Worm (Caenorhabditis elegans) whole organism, late embryonic: ENCODE data around the gene nspc-16.
A peak's percentile ranks its signal among the peaks of the same experiment; 100 is the strongest.

Source experiments
- K02D7.2 ChIP-seq: sonication (generic microtip); optimal IDR thresholded peaks from 2 replicates; lab custom pipeline; 2017; ENCODE audit warnings: mild to moderate bottlenecking, missing genetic modification characterization, missing compliant biosample characterization
- ama-1 ChIP-seq: fragments of 150-350 bp; optimal IDR thresholded peaks from 2 replicates; lab custom pipeline; 2014
- ceh-18 ChIP-seq: sonication (generic microtip); optimal IDR thresholded peaks from 2 replicates; lab custom pipeline; 2016; ENCODE audit warnings: missing genetic modification characterization, missing compliant biosample characterization
- ceh-19 ChIP-seq: fragments of 200-800 bp; sonication (Bioruptor generic); optimal IDR thresholded peaks from 2 replicates; lab custom pipeline; 2018; ENCODE audit warnings: mild to moderate bottlenecking, missing genetic modification characterization, missing compliant biosample characterization
- elt-2 ChIP-seq: sonication (generic microtip); optimal IDR thresholded peaks from 2 replicates; lab custom pipeline; 2016; ENCODE audit warnings: missing genetic modification reagents, missing genetic modification characterization, missing compliant biosample characterization
- elt-4 ChIP-seq: sonication (generic microtip); optimal IDR thresholded peaks from 2 replicates; lab custom pipeline; 2016; ENCODE audit warnings: missing genetic modification characterization, missing compliant biosample characterization
- nfya-1 ChIP-seq: sonication (generic microtip); optimal IDR thresholded peaks from 2 replicates; lab custom pipeline; 2017; ENCODE audit warnings: missing genetic modification characterization, mild to moderate bottlenecking, missing compliant biosample characterization, antibody characterized with exemption, moderate library complexity
- nhr-11 ChIP-seq: fragments of 150-350 bp; optimal IDR thresholded peaks from 2 replicates; lab custom pipeline; 2014; ENCODE audit warnings: missing biosample characterization, missing genetic modification characterization
- npax-4 ChIP-seq: sonication (generic microtip); optimal IDR thresholded peaks from 2 replicates; lab custom pipeline; 2016; ENCODE audit warnings: missing genetic modification characterization, missing compliant biosample characterization
- pag-3 ChIP-seq: sonication (generic microtip); optimal IDR thresholded peaks from 2 replicates; lab custom pipeline; 2016; ENCODE audit warnings: missing compliant biosample characterization, missing genetic modification characterization, borderline replicate concordance
- pha-4 ChIP-seq: fragments of 150-350 bp; optimal IDR thresholded peaks from 2 replicates; lab custom pipeline; 2018; ENCODE audit warnings: missing biosample characterization, missing genetic modification reagents, missing genetic modification characterization
- tbx-2 ChIP-seq: sonication (generic microtip); optimal IDR thresholded peaks from 2 replicates; lab custom pipeline; 2016; ENCODE audit warnings: missing genetic modification characterization, missing compliant biosample characterization
- unc-55 ChIP-seq: sonication (generic microtip); optimal IDR thresholded peaks from 2 replicates; lab custom pipeline; 2017; ENCODE audit warnings: missing biosample characterization, missing genetic modification reagents, missing genetic modification characterization

DNA sequence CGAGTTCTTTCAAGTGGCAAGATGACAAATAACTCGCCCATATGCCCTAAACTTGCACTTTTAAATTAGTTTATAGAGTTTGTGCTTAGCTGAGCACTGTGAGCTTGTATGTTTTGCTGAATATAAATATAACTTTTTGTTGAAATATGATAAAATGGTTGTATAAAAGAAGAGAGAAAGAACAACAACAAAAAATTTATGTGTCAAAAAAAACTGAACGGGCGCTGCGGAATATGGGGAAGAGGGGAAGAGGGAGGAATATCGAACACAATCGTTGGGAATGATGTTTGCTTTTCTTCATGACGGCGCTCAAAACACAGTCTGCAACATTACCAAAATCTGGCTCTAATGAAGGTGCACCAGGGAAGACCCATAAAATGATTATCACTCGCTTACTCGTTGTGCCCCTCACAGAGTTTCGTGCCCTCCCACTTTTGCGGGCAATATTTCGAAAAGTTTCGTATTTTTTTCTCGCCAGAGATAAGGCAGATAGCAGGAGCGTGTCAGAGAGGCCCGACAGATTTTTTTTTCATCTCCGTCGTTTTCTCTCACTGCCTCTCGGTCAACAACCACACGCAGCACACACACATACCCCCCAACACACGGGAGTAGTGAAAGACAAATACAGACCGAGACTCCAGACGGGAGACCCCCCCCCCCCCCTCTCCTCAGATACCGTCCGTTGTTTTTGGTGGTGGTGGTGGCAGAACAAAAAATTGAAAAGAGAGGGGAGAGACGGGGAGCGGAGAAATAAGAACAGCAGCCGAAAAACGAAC lies 17.6 kb upstream of the nspc-16 start:
- TF ChIP-seq pha-4 (tag; lab: Kevin White, UChicago) = no peak
- TF ChIP-seq K02D7.2 (tag; lab: Kevin White, UChicago) = no peak
- TF ChIP-seq ceh-19 = no peak
- peak; percentile 14 for TF ChIP-seq tbx-2 (tag; lab: Kevin White, UChicago)
- TF ChIP-seq elt-2 (tag; lab: Kevin White, UChicago) = peak; percentile 72
- TF ChIP-seq npax-4 (tag; lab: Kevin White, UChicago) = no peak
- no peak for TF ChIP-seq ama-1 (lab: Kevin White, UChicago)
- TF ChIP-seq pag-3 (tag; lab: Kevin White, UChicago) = no peak
- TF ChIP-seq nfya-1 (tag; lab: Kevin White, UChicago) = no peak
- peak; percentile 53 for TF ChIP-seq ceh-18 (tag; lab: Kevin White, UChicago)
- TF ChIP-seq nhr-11 (tag; lab: Kevin White, UChicago) = no peak
- TF ChIP-seq elt-4 (tag; lab: Kevin White, UChicago) = no peak
- no peak for TF ChIP-seq unc-55 (GFP tag; lab: Kevin White, UChicago)
